Fruit fly (Drosophila melanogaster): ENCODE measurements around the gene CG5787.

CG5787 gene

DNA sequence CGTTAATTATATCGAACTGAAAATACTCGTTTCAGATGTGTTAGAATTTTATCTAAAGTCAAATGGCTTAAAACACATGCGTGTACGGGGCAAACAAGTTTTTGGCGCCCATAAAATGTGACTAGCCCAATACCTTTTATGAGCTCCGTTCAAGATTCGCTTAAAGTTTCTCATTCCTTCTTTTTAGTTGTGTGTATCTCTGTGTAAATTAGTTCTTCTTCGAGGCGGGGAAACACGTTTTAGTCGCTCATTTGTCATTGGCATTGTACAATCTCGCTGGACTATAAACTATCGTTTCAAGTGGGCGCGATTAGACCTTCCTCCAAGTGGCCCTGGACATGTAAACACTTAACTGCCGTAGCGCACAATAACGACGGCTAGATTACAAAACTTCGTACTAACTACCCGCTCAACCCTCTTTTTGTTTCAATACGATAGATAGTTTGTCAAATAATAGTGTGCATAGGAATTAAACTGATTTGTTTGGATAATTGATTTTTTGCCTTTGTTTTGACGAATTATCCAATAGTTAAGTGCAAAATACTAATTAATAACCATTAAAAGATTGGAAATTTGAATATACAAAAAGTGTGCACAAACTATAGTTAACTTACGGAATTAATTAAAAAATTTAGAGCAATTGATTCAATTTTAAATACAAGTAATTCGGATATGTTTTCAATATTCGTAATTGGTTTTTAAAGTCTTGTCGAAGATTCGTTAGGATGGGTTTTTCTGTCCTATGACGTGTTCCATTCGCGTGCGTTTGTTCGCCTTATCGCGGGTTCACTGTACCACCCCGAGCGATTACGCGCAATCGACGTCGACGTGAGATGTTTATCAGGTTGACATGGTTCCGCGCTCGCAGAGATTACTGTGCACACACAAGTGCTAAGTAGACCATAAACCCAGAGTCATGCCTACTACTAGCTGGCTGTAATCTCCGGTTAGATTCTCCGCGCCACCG, 8.0 kb upstream of the CG5787 start (continued):
- TF ChIP-seq CG17186 (GFP tag; optimal IDR thresholded peaks at IDR 0.05) = no peak
- no peak for TF ChIP-seq Lhr (GFP tag; optimal IDR thresholded peaks at IDR 0.05)
- peak; percentile 34 for TF ChIP-seq nau (GFP tag; optimal IDR thresholded peaks at IDR 0.05)
- TF ChIP-seq CG9797 (GFP tag; optimal IDR thresholded peaks at IDR 0.05) = no peak
- TF ChIP-seq z (GFP tag; IDR thresholded peaks at IDR 0.05) = no peak
- peak; percentile 39 for TF ChIP-seq CG6813 (GFP tag; optimal IDR thresholded peaks at IDR 0.05)
- no peak for TF ChIP-seq CG14860 (GFP tag; IDR thresholded peaks at IDR 0.05; ENCODE audit: partially characterized antibody)
- TF ChIP-seq Bteb2 (GFP tag; optimal IDR thresholded peaks at IDR 0.05) = no peak
- peak; percentile 47 for TF ChIP-seq ind (GFP tag; optimal IDR thresholded peaks at IDR 0.05)
- no peak for TF ChIP-seq Elba2 (GFP tag; optimal IDR thresholded peaks at IDR 0.05)
- peak; percentile 54 for TF ChIP-seq Nf-YC (tag; optimal IDR thresholded peaks at IDR 0.05)
- no peak for TF ChIP-seq hkb (optimal IDR thresholded peaks at IDR 0.05)
- TF ChIP-seq hkb (GFP tag; IDR thresholded peaks at IDR 0.05) = peak; percentile 77
- TF ChIP-seq Trl (optimal IDR thresholded peaks at IDR 0.05) = peak in 1 of 2 experiments; percentile 3
- TF ChIP-seq Trl (GFP tag; optimal IDR thresholded peaks at IDR 0.05) = no peak
- TF ChIP-seq CG17912 (GFP tag; optimal IDR thresholded peaks at IDR 0.05) = no peak
- TF ChIP-seq CG15073 (GFP tag; optimal IDR thresholded peaks at IDR 0.05) = no peak
- no peak for TF ChIP-seq gro (GFP tag; optimal IDR thresholded peaks at IDR 0.05)
- no peak for TF ChIP-seq Doc3 (GFP tag; IDR thresholded peaks at IDR 0.05; ENCODE audit: partially characterized antibody)
- no peak for TF ChIP-seq pita (GFP tag; optimal IDR thresholded peaks at IDR 0.05)
- peak; percentile 35 for TF ChIP-seq Deaf1 (tag; optimal IDR thresholded peaks at IDR 0.05)
- no peak for TF ChIP-seq TFAM (GFP tag; optimal IDR thresholded peaks at IDR 0.05)
- TF ChIP-seq NfI (GFP tag; optimal IDR thresholded peaks at IDR 0.05) = peak; percentile 17
- peak; percentile 39 for TF ChIP-seq CG10267 (tag; optimal IDR thresholded peaks at IDR 0.05)
- TF ChIP-seq abd-A (tag; optimal IDR thresholded peaks at IDR 0.05) = peak; percentile 75
- TF ChIP-seq CG2712 (tag; optimal IDR thresholded peaks at IDR 0.05) = peak; percentile 65
- TF ChIP-seq bcd (GFP tag; optimal IDR thresholded peaks at IDR 0.05) = peak; percentile 57
- peak; percentile 20 for TF ChIP-seq ATbp (GFP tag; optimal IDR thresholded peaks at IDR 0.05)
- peak; percentile 21 for TF ChIP-seq zfh2 (GFP tag; optimal IDR thresholded peaks at IDR 0.05)
- peak; percentile 75; the same call in 1 of the 3 replicates for TF ChIP-seq CG3726 (GFP tag; IDR thresholded peaks at IDR 0.05)
- TF ChIP-seq dpn (GFP tag; optimal IDR thresholded peaks at IDR 0.05) = peak; percentile 39 to 42
- no peak; the same call in 1 of the 2 replicates for TF ChIP-seq CG8765 (GFP tag; IDR thresholded peaks at IDR 0.05)
- TF ChIP-seq odd (GFP tag; optimal IDR thresholded peaks at IDR 0.05) = peak; percentile 14
- no peak for TF ChIP-seq dm (GFP tag; optimal IDR thresholded peaks at IDR 0.05)
- TF ChIP-seq CG14014 (GFP tag; IDR thresholded peaks at IDR 0.05) = peak; percentile 59
- TF ChIP-seq Med (GFP tag) = peak; percentile 91
- peak; percentile 8 for TF ChIP-seq HHEX (GFP tag; optimal IDR thresholded peaks at IDR 0.05)
- no peak for TF ChIP-seq CG6175 (GFP tag; IDR thresholded peaks at IDR 0.05)
- TF ChIP-seq CrebB (tag; optimal IDR thresholded peaks at IDR 0.05) = no peak
- TF ChIP-seq CG34376 (GFP tag; optimal IDR thresholded peaks at IDR 0.05) = peak; percentile 59
- no peak for TF ChIP-seq CG1529 (GFP tag; optimal IDR thresholded peaks at IDR 0.05)
- no peak for TF ChIP-seq CG32767 (GFP tag; IDR thresholded peaks at IDR 0.05)
- TF ChIP-seq CG16863 (GFP tag; optimal IDR thresholded peaks at IDR 0.05) = no peak
- peak; percentile 48 for TF ChIP-seq CG15514 (GFP tag; optimal IDR thresholded peaks at IDR 0.05)
- TF ChIP-seq CG6765 (GFP tag; optimal IDR thresholded peaks at IDR 0.05) = peak; percentile 8
- no peak; the same call in 1 of the 2 replicates for TF ChIP-seq seq (GFP tag; IDR thresholded peaks at IDR 0.05)
- TF ChIP-seq inv (GFP tag; IDR thresholded peaks at IDR 0.05; ENCODE audit: partially characterized antibody) = no peak
- TF ChIP-seq sim (GFP tag; IDR thresholded peaks at IDR 0.05) = no peak

Data from whole organism, embryonic.